Fruit fly (Drosophila melanogaster): ENCODE measurements around the gene Ggt-1.

Ggt-1 gene

DNA sequence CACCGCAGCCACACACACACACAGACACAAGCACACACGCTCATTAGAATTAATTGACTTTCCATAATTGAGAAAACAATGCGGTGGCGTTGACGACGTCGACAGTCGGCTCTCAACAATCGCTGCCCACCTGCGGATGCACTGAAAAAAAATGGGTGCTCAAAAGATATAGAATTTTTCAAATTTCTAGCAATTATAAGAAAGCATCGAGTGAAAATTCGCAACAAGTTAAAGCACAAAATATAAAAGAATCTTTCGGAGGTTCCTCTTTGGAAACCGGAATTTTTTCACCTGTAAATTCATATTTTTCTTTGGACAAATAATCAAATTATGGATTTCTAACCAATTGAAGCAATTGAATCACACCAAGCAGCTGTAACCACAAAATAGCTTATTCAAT lies 29.6 kb upstream of the Ggt-1 start (continued):
- TF ChIP-seq CG3847 (GFP tag; IDR thresholded peaks at IDR 0.05) (no peak), az2 (GFP tag; optimal IDR thresholded peaks at IDR 0.05) (peak; percentile 26), YL-1 (GFP tag; optimal IDR thresholded peaks at IDR 0.05) (no peak), CG6254 (GFP tag; optimal IDR thresholded peaks at IDR 0.05) (peak; percentile 25), Six4 (GFP tag; optimal IDR thresholded peaks at IDR 0.05) (no peak), HLH4C (GFP tag; IDR thresholded peaks at IDR 0.05; ENCODE audit: partially characterized antibody) (no peak), fd102C (GFP tag; optimal IDR thresholded peaks at IDR 0.05) (no peak), CG9727 (GFP tag; optimal IDR thresholded peaks at IDR 0.05) (no peak), CG1233 (GFP tag; optimal IDR thresholded peaks at IDR 0.05) (no peak), CG8765 (GFP tag; IDR thresholded peaks at IDR 0.05) (peak; percentile 8; the same call in 1 of the 2 replicates), CG32772 (GFP tag; IDR thresholded peaks at IDR 0.05) (0 out of 2 replicates have a peak, but pooled peaks have one; percentile 17), CG7372 (GFP tag; IDR thresholded peaks at IDR 0.05) (no peak), lov (optimal IDR thresholded peaks at IDR 0.05) (no peak), lov (GFP tag; IDR thresholded peaks at IDR 0.05) (0 out of 3 replicates have a peak, but pooled peaks have one; percentile 41), CG10565 (GFP tag; optimal IDR thresholded peaks at IDR 0.05) (no peak), pros (GFP tag; optimal IDR thresholded peaks at IDR 0.05) (no peak), shn (GFP tag; optimal IDR thresholded peaks at IDR 0.05) (no peak), CG8478 (optimal IDR thresholded peaks at IDR 0.05) (no peak), CG2889 (GFP tag; IDR thresholded peaks at IDR 0.05) (no peak), CG18599 (GFP tag; optimal IDR thresholded peaks at IDR 0.05) (no peak), btn (GFP tag; optimal IDR thresholded peaks at IDR 0.05) (no peak), CG8924 (tag; optimal IDR thresholded peaks at IDR 0.05) (no peak), fd96Cb (tag; optimal IDR thresholded peaks at IDR 0.05) (peak; percentile 30), eve (GFP tag; optimal IDR thresholded peaks at IDR 0.05) (no peak), CG7556 (GFP tag; optimal IDR thresholded peaks at IDR 0.05) (no peak), CG14014 (GFP tag; IDR thresholded peaks at IDR 0.05) (no peak), CG30403 (GFP tag; optimal IDR thresholded peaks at IDR 0.05) (peak; percentile 8), ara (GFP tag; IDR thresholded peaks at IDR 0.05) (no peak), Lim3 (GFP tag; IDR thresholded peaks at IDR 0.05) (no peak), CG31388 (GFP tag; optimal IDR thresholded peaks at IDR 0.05) (no peak), nom (GFP tag; optimal IDR thresholded peaks at IDR 0.05) (no peak), sens (GFP tag) (peak; percentile 91), sr (GFP tag; IDR thresholded peaks at IDR 0.05) (no peak), CG15269 (tag; optimal IDR thresholded peaks at IDR 0.05) (no peak), trem (tag; optimal IDR thresholded peaks at IDR 0.05) (no peak), dmrt11E (tag; optimal IDR thresholded peaks at IDR 0.05) (peak; percentile 45), CG10274 (GFP tag; optimal IDR thresholded peaks at IDR 0.05) (no peak), nmo (GFP tag; optimal IDR thresholded peaks at IDR 0.05) (peak; percentile 26), CG10267 (tag; optimal IDR thresholded peaks at IDR 0.05) (peak; percentile 7), unc-4 (GFP tag; IDR thresholded peaks at IDR 0.05; ENCODE audit: partially characterized antibody) (no peak), H15 (GFP tag; IDR thresholded peaks at IDR 0.05) (no peak), Hr78 (GFP tag; optimal IDR thresholded peaks at IDR 0.05) (no peak), Hey (tag; optimal IDR thresholded peaks at IDR 0.05) (no peak), row (GFP tag; IDR thresholded peaks at IDR 0.05) (peak; percentile 17; the same call in 1 of the 3 replicates), lmd (GFP tag; IDR thresholded peaks at IDR 0.05) (peak; percentile 36), CG2116 (GFP tag; optimal IDR thresholded peaks at IDR 0.05) (no peak), CG32767 (GFP tag; IDR thresholded peaks at IDR 0.05) (no peak), luna (GFP tag; optimal IDR thresholded peaks at IDR 0.05) (no peak), CG12391 (tag; optimal IDR thresholded peaks at IDR 0.05) (peak; percentile 17), mirr (GFP tag; optimal IDR thresholded peaks at IDR 0.05) (no peak), chif (GFP tag; optimal IDR thresholded peaks at IDR 0.05) (peak; percentile 12 to 16), gcm (GFP tag; optimal IDR thresholded peaks at IDR 0.05) (no peak)

All from whole organism, embryonic.